Worm (Caenorhabditis elegans) whole organism, L4 larva: ENCODE data around the gene ZC404.2.

Source experiments
- F49E8.2 ChIP-seq: sonication (generic microtip); optimal IDR thresholded peaks from 2 replicates; lab custom pipeline; 2016; ENCODE audit warnings: missing compliant biosample characterization, mild to moderate bottlenecking, missing genetic modification characterization, borderline replicate concordance
- fkh-10 ChIP-seq: fragments of 150-350 bp; optimal IDR thresholded peaks from 2 replicates; lab custom pipeline; 2014; ENCODE audit warnings: missing biosample characterization, missing genetic modification reagents, missing genetic modification characterization
- hlh-11 ChIP-seq: fragments of 200-800 bp; sonication (Bioruptor generic); optimal IDR thresholded peaks from 2 replicates; lab custom pipeline; 2018; ENCODE audit warnings: mild to moderate bottlenecking, missing genetic modification characterization, missing compliant biosample characterization
- mxl-2 ChIP-seq: fragments of 200-800 bp; sonication (Bioruptor generic); conservative IDR thresholded peaks from 2 replicates; pipeline ENCODE4 v1.3.6; 2022; ENCODE audit warnings: missing genetic modification reagents, missing genetic modification characterization, missing compliant biosample characterization
- nhr-76 ChIP-seq: fragments of 150-350 bp; optimal IDR thresholded peaks from 2 replicates; lab custom pipeline; 2014; ENCODE audit warnings: missing biosample characterization, missing genetic modification characterization
- pqm-1 ChIP-seq: sonication (generic microtip); optimal IDR thresholded peaks from 2 replicates; lab custom pipeline; 2017; ENCODE audit warnings: missing biosample characterization, missing genetic modification characterization
- skn-1 ChIP-seq: fragments of 150-350 bp; optimal IDR thresholded peaks from 2 replicates; lab custom pipeline; 2014; ENCODE audit warnings: missing biosample characterization, missing genetic modification characterization

- TF ChIP-seq skn-1 (no peak), pqm-1 (tag; lab: Kevin White, UChicago) (no peak), mxl-2 (GFP tag; lab: Robert Waterston, UW) (no peak), nhr-76 (tag; lab: Kevin White, UChicago) (no peak), F49E8.2 (tag; lab: Kevin White, UChicago) (no peak), hlh-11 (tag; lab: Kevin White, UChicago) (no peak), fkh-10 (no peak)
Measured at ce11 chrV:6803992-6804391, 16.2 kb downstream of the ZC404.2 start, which contains the start of gene dmsr-11.
